Fruit fly (Drosophila melanogaster): ENCODE measurements around the gene CG14641.

Gene CG14641

DNA sequence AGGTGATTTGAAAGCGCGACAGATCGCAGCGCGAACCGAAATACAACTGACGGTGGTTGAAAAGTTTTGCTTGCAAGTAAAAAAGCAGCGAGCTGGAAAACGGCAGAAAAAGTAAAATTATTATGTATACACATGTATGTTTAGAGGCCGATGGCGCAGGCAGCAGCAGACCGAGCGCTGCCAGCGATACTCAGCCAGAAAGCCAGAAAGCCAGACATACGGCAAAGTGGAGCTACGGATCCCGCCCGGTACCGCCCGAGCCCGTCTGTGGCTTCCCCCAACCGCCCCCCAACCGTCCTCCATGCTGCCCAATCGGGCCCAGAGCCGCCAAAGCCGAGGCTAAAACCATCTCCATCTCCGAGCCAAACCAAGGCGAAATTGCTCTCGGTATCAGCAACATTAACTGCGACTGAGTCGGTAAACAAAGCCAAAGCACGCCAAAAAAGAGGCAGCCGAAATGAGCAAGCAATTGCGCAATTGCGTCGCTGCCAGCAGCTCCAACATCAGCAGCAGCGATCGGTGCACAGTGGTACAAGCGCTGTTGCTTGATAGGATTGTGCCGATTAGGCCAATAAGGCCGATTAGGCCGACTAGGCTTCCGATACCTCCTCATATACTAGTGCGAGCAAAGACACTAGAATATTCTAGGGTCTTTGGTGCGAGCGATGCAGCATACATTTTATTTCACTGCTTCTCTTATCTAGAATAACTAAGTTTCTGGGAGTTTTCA lies 16.7 kb downstream of the CG14641 start, which contains the start of gene CG14636 (continued):
- TF ChIP-seq CG2116 (GFP tag; optimal IDR thresholded peaks at IDR 0.05) = peak; percentile 25
- no peak for TF ChIP-seq psq (GFP tag; optimal IDR thresholded peaks at IDR 0.05)
- TF ChIP-seq CG8388 (GFP tag; optimal IDR thresholded peaks at IDR 0.05) = peak; percentile 21
- peak; percentile 76 for TF ChIP-seq vvl (GFP tag; IDR thresholded peaks at IDR 0.05)
- TF ChIP-seq YL-1 (GFP tag; optimal IDR thresholded peaks at IDR 0.05) = no peak
- TF ChIP-seq Fer3 (tag; optimal IDR thresholded peaks at IDR 0.05) = peak; percentile 72
- no peak for TF ChIP-seq CG12299 (tag; optimal IDR thresholded peaks at IDR 0.05)
- no peak for TF ChIP-seq gt (GFP tag; IDR thresholded peaks at IDR 0.05)
- TF ChIP-seq Hmx (GFP tag; optimal IDR thresholded peaks at IDR 0.05) = no peak
- no peak for TF ChIP-seq Lim3 (GFP tag; IDR thresholded peaks at IDR 0.05)
- peak; percentile 77 for TF ChIP-seq CG2120 (GFP tag; optimal IDR thresholded peaks at IDR 0.05)
- TF ChIP-seq stwl (tag; optimal IDR thresholded peaks at IDR 0.05) = no peak
- no peak for TF ChIP-seq CG4707 (GFP tag; optimal IDR thresholded peaks at IDR 0.05)
- peak; percentile 68 for TF ChIP-seq CG17385 (GFP tag; optimal IDR thresholded peaks at IDR 0.05)
- peak; percentile 5; the same call in 1 of the 2 replicates for TF ChIP-seq dimm (GFP tag; IDR thresholded peaks at IDR 0.05)
- 0 out of 2 replicates have a peak, but pooled peaks have one; percentile 32 for TF ChIP-seq nerfin-2 (GFP tag; IDR thresholded peaks at IDR 0.05; ENCODE audit: partially characterized antibody)
- no peak for TF ChIP-seq da (GFP tag; optimal IDR thresholded peaks at IDR 0.05)
- TF ChIP-seq Asciz (GFP tag; optimal IDR thresholded peaks at IDR 0.05) = peak; percentile 41
- TF ChIP-seq CG11560 (tag; IDR thresholded peaks at IDR 0.05) = peak; percentile 69; the same call in 2 of the 3 replicates
- TF ChIP-seq kni (GFP tag; optimal IDR thresholded peaks at IDR 0.05) = no peak
- TF ChIP-seq CG7745 (tag; optimal IDR thresholded peaks at IDR 0.05) = no peak
- TF ChIP-seq mam (GFP tag; optimal IDR thresholded peaks at IDR 0.05) = peak; percentile 73
- no peak for TF ChIP-seq croc (GFP tag; conservative IDR thresholded peaks at IDR 0.05)
- peak; percentile 56 for TF ChIP-seq Max (GFP tag; optimal IDR thresholded peaks at IDR 0.05)
- peak; percentile 66 for TF ChIP-seq CG7786 (GFP tag; optimal IDR thresholded peaks at IDR 0.05)
- no peak for TF ChIP-seq sens-2 (GFP tag; IDR thresholded peaks at IDR 0.05)
- peak; percentile 21 for TF ChIP-seq dm (GFP tag; optimal IDR thresholded peaks at IDR 0.05)
- peak; percentile 24; the same call in 1 of the 2 replicates for TF ChIP-seq CG11085 (GFP tag; IDR thresholded peaks at IDR 0.05)
- TF ChIP-seq D19B (GFP tag; optimal IDR thresholded peaks at IDR 0.05) = peak; percentile 19
- peak; percentile 77 for TF ChIP-seq sens (GFP tag)
- no peak for TF ChIP-seq zen (tag; optimal IDR thresholded peaks at IDR 0.05)
- peak; percentile 64 for TF ChIP-seq CG9817 (tag; optimal IDR thresholded peaks at IDR 0.05)
- TF ChIP-seq zf30C (GFP tag; optimal IDR thresholded peaks at IDR 0.05) = no peak
- TF ChIP-seq CG4282 (GFP tag; optimal IDR thresholded peaks at IDR 0.05) = peak; percentile 68
- no peak for TF ChIP-seq Spps (tag; optimal IDR thresholded peaks at IDR 0.05)
- TF ChIP-seq ato (GFP tag; IDR thresholded peaks at IDR 0.05; ENCODE audit: partially characterized antibody) = peak; percentile 30; the same call in 1 of the 2 replicates
- no peak for TF ChIP-seq CG17186 (GFP tag; optimal IDR thresholded peaks at IDR 0.05)
- no peak for TF ChIP-seq insv (GFP tag; optimal IDR thresholded peaks at IDR 0.05)
- TF ChIP-seq al (GFP tag; IDR thresholded peaks at IDR 0.05) = peak; percentile 74
- TF ChIP-seq Ada2b (GFP tag; IDR thresholded peaks at IDR 0.05) = peak; percentile 77
- peak; percentile 25 for TF ChIP-seq CG5245 (GFP tag; optimal IDR thresholded peaks at IDR 0.05)
- TF ChIP-seq CG11398 (GFP tag; optimal IDR thresholded peaks at IDR 0.05) = peak; percentile 11
- TF ChIP-seq Ssrp (tag; optimal IDR thresholded peaks at IDR 0.05) = peak; percentile 22
- TF ChIP-seq schlank (tag; optimal IDR thresholded peaks at IDR 0.05) = peak; percentile 46
- TF ChIP-seq CG13424 (tag; optimal IDR thresholded peaks at IDR 0.05) = peak; percentile 73
- no peak for TF ChIP-seq Doc3 (GFP tag; IDR thresholded peaks at IDR 0.05; ENCODE audit: partially characterized antibody)
- peak; percentile 58 for TF ChIP-seq CG12219 (GFP tag; optimal IDR thresholded peaks at IDR 0.05)
- peak; percentile 23 for TF ChIP-seq ewg (GFP tag; optimal IDR thresholded peaks at IDR 0.05)
- no peak for TF ChIP-seq mld (GFP tag; IDR thresholded peaks at IDR 0.05; ENCODE audit: partially characterized antibody)

Measured in whole organism, embryonic.